Worm (Caenorhabditis elegans) whole organism, young adult: ENCODE measurements around the gene C44B11.4.

Experiments used
- F22D6.2 ChIP-seq: sonication (generic microtip); optimal IDR thresholded peaks from 2 replicates; lab custom pipeline; 2016; ENCODE audit warnings: mild to moderate bottlenecking, missing genetic modification characterization, missing compliant biosample characterization
- F37B4.10 ChIP-seq: fragments of 200-800 bp; sonication (Bioruptor generic); IDR thresholded peaks from 2 replicates; pipeline ENCODE4 v1.3.6; 2022; ENCODE audit warnings: missing genetic modification characterization, missing compliant biosample characterization
- K11D2.4 ChIP-seq: fragments of 200-800 bp; sonication (Bioruptor generic); IDR thresholded peaks from 2 replicates; pipeline ENCODE4 v1.3.6; 2022; ENCODE audit warnings: missing genetic modification reagents, missing genetic modification characterization, missing compliant biosample characterization
- Y56A3A.18 ChIP-seq: fragments of 200-800 bp; sonication (Bioruptor generic); IDR thresholded peaks from 2 replicates; pipeline ENCODE4 v1.3.6; 2022; ENCODE audit warnings: missing genetic modification reagents, missing genetic modification characterization, missing compliant biosample characterization
- Y79H2A.3 ChIP-seq: fragments of 200-800 bp; sonication (Bioruptor generic); conservative IDR thresholded peaks from 2 replicates; pipeline ENCODE4 v1.3.6; 2022; ENCODE audit warnings: missing genetic modification reagents, missing genetic modification characterization, missing compliant biosample characterization
- ZK185.1 ChIP-seq: sonication (generic microtip); optimal IDR thresholded peaks from 2 replicates; lab custom pipeline; 2016; ENCODE audit warnings: mild to moderate bottlenecking, missing genetic modification characterization, missing compliant biosample characterization; ENCODE audit not compliant: poor library complexity, severe bottlenecking
- attf-6 ChIP-seq: fragments of 200-800 bp; sonication (Bioruptor generic); IDR thresholded peaks from 2 replicates; pipeline ENCODE4 v1.3.6; 2022; ENCODE audit warnings: missing genetic modification reagents, missing genetic modification characterization, missing compliant biosample characterization
- ceh-58 ChIP-seq: fragments of 200-800 bp; sonication (Bioruptor generic); IDR thresholded peaks from 2 replicates; pipeline ENCODE4 v1.3.6; 2022; ENCODE audit warnings: missing genetic modification characterization, missing compliant biosample characterization
- ceh-91 ChIP-seq: fragments of 200-800 bp; sonication (Bioruptor generic); IDR thresholded peaks from 2 replicates; pipeline ENCODE4 v1.3.6; 2022; ENCODE audit warnings: missing genetic modification reagents, missing genetic modification characterization, missing compliant biosample characterization
- die-1 ChIP-seq: sonication (generic microtip); optimal IDR thresholded peaks from 2 replicates; lab custom pipeline; 2016; ENCODE audit warnings: missing genotype, mild to moderate bottlenecking, missing genetic modification characterization, missing compliant biosample characterization
- dox-1 ChIP-seq: fragments of 200-800 bp; sonication (Bioruptor generic); IDR thresholded peaks from 2 replicates; pipeline ENCODE4 v1.3.6; 2022; ENCODE audit warnings: missing genetic modification reagents, missing genetic modification characterization, missing compliant biosample characterization
- dpl-1 ChIP-seq: fragments of 150-350 bp; optimal IDR thresholded peaks from 2 replicates; lab custom pipeline; 2014; ENCODE audit warnings: missing biosample characterization, missing genetic modification reagents, missing genetic modification characterization
- egl-18 ChIP-seq: fragments of 200-800 bp; sonication (Bioruptor generic); IDR thresholded peaks from 2 replicates; pipeline ENCODE4 v1.3.6; 2022; ENCODE audit warnings: missing genetic modification reagents, missing genetic modification characterization, missing compliant biosample characterization
- egrh-3 ChIP-seq: fragments of 200-800 bp; sonication (Bioruptor generic); IDR thresholded peaks from 2 replicates; pipeline ENCODE4 v1.3.6; 2022; ENCODE audit warnings: missing genetic modification reagents, missing genetic modification characterization, missing compliant biosample characterization
- gei-17 ChIP-seq: fragments of 200-800 bp; sonication (Bioruptor generic); optimal IDR thresholded peaks from 2 replicates; lab custom pipeline; 2018; ENCODE audit warnings: mild to moderate bottlenecking, missing genetic modification characterization, missing compliant biosample characterization
- hmg-1.2 ChIP-seq: fragments of 200-800 bp; sonication (Bioruptor generic); IDR thresholded peaks from 2 replicates; pipeline ENCODE4 v1.3.6; 2022; ENCODE audit warnings: missing genetic modification reagents, missing genetic modification characterization, missing compliant biosample characterization
- hmg-20 ChIP-seq: fragments of 200-800 bp; sonication (Bioruptor generic); IDR thresholded peaks from 2 replicates; pipeline ENCODE4 v1.3.6; 2022; ENCODE audit warnings: missing genetic modification reagents, missing genetic modification characterization, missing compliant biosample characterization
- hrde-1 ChIP-seq: sonication (generic microtip); optimal IDR thresholded peaks from 2 replicates; lab custom pipeline; 2016; ENCODE audit warnings: missing genetic modification characterization, mild to moderate bottlenecking, missing compliant biosample characterization, moderate library complexity, missing genotype, missing genetic modification reagents, borderline replicate concordance
- lin-54 ChIP-seq: fragments of 200-800 bp; sonication (Bioruptor generic); optimal IDR thresholded peaks from 2 replicates; lab custom pipeline; 2018; ENCODE audit warnings: mild to moderate bottlenecking, missing genetic modification characterization, missing compliant biosample characterization
- madf-6 ChIP-seq: fragments of 200-800 bp; sonication (Bioruptor generic); IDR thresholded peaks from 2 replicates; pipeline ENCODE4 v1.3.6; 2022; ENCODE audit warnings: missing genetic modification reagents, missing genetic modification characterization, missing compliant biosample characterization
- madf-8 ChIP-seq: fragments of 200-800 bp; sonication (Bioruptor generic); conservative IDR thresholded peaks from 2 replicates; pipeline ENCODE4 v1.3.6; 2022; ENCODE audit warnings: missing genetic modification reagents, missing genetic modification characterization, missing compliant biosample characterization
- mcd-1 ChIP-seq: fragments of 200-800 bp; sonication (Bioruptor generic); IDR thresholded peaks from 2 replicates; pipeline ENCODE4 v1.3.6; 2022; ENCODE audit warnings: missing genetic modification reagents, missing genetic modification characterization, missing compliant biosample characterization
- mes-4 ChIP-seq: sonication (generic microtip); optimal IDR thresholded peaks from 2 replicates; lab custom pipeline; 2016; ENCODE audit warnings: missing genotype, missing genetic modification characterization, missing compliant biosample characterization
- nhr-120 ChIP-seq: fragments of 200-800 bp; sonication (Bioruptor generic); IDR thresholded peaks from 2 replicates; pipeline ENCODE4 v1.3.6; 2022; ENCODE audit warnings: missing genetic modification characterization, missing compliant biosample characterization
- pbrm-1 ChIP-seq: fragments of 200-800 bp; sonication (Bioruptor generic); IDR thresholded peaks from 2 replicates; pipeline ENCODE4 v1.3.6; 2022; ENCODE audit warnings: missing genetic modification reagents, missing genetic modification characterization, missing compliant biosample characterization
- pha-4 ChIP-seq: fragments of 150-350 bp; sonication (generic microtip); optimal IDR thresholded peaks from 2 replicates; lab custom pipeline; 2014; ENCODE audit warnings: missing biosample characterization, missing genetic modification reagents, missing genetic modification characterization
- rec-8 ChIP-seq, 2 experiments: sonication (generic microtip); optimal IDR thresholded peaks; 2 replicates each; lab custom pipeline; 2016; ENCODE audit warnings: mild to moderate bottlenecking in 2 of 2, missing genetic modification characterization in 2 of 2, missing genetic modification reagents in 2 of 2, missing genotype in 2 of 2, missing biosample characterization in 1 of 2, missing compliant biosample characterization in 1 of 2, moderate library complexity in 1 of 2
- repo-1 ChIP-seq: sonication (generic microtip); optimal IDR thresholded peaks from 2 replicates; lab custom pipeline; 2017; ENCODE audit warnings: mild to moderate bottlenecking, missing genetic modification characterization, missing compliant biosample characterization
- sdz-38 ChIP-seq: sonication (generic microtip); optimal IDR thresholded peaks from 2 replicates; lab custom pipeline; 2016; ENCODE audit warnings: missing genotype, missing genetic modification characterization, missing compliant biosample characterization
- snpc-1.1 ChIP-seq: sonication (generic microtip); optimal IDR thresholded peaks from 2 replicates; lab custom pipeline; 2017; ENCODE audit warnings: missing genetic modification characterization, mild to moderate bottlenecking, missing compliant biosample characterization, antibody characterized with exemption, moderate library complexity, missing genotype, missing genetic modification reagents; ENCODE audit not compliant: insufficient read depth
- snpc-1.3 ChIP-seq: sonication (generic microtip); optimal IDR thresholded peaks from 2 replicates; lab custom pipeline; 2017; ENCODE audit warnings: missing genetic modification characterization, mild to moderate bottlenecking, missing compliant biosample characterization, antibody characterized with exemption, moderate library complexity, missing genotype, missing genetic modification reagents; ENCODE audit not compliant: insufficient read depth
- tlf-1 ChIP-seq: fragments of 200-800 bp; sonication (Bioruptor generic); optimal IDR thresholded peaks from 2 replicates; lab custom pipeline; 2018; ENCODE audit warnings: mild to moderate bottlenecking, missing genetic modification characterization, missing compliant biosample characterization
- unc-62 ChIP-seq: fragments of 150-350 bp; optimal IDR thresholded peaks from 2 replicates; lab custom pipeline; 2014; ENCODE audit warnings: missing biosample characterization, missing genetic modification reagents, missing genetic modification characterization
- zfh-2 ChIP-seq: fragments of 200-800 bp; sonication (Bioruptor generic); conservative IDR thresholded peaks from 2 replicates; pipeline ENCODE4 v1.3.6; 2022; ENCODE audit warnings: missing genetic modification reagents, missing genetic modification characterization, missing compliant biosample characterization

The C44B11.4 gene

DNA sequence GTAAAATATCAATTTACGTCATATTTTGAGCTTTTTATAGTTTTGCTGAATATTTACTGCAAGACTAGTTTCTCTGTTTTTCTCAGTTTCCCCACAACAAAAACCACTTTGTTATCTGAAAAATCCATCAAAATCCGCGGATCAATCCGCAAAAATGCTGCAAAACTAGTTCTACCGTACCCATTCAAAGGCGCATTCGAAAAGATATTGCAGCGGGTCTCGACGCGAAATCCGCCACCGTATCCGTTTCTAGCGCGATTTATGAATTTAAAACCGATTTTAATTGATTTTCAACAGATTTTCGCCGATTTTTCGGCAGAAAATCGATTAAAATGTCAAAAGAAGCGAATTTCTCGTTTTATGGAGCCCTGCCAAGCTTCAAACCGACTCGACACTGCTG lies 27.8 kb upstream of the C44B11.4 start, which contains the start of gene R148.4 (continued):
- peak; percentile 95 for TF ChIP-seq madf-6 (GFP tag; lab: Robert Waterston, UW)
- peak; percentile 73 for TF ChIP-seq dox-1 (GFP tag; lab: Robert Waterston, UW)
- TF ChIP-seq mcd-1 = peak; percentile 63
- TF ChIP-seq ZK185.1 (tag; lab: Kevin White, UChicago) = no peak
- no peak for TF ChIP-seq mes-4 (tag; lab: Kevin White, UChicago)
- no peak for TF ChIP-seq sdz-38 (tag; lab: Kevin White, UChicago)
- TF ChIP-seq snpc-1.3 (tag; lab: Kevin White, UChicago) = no peak
- peak; percentile 88 for TF ChIP-seq ceh-91 (GFP tag; lab: Robert Waterston, UW)
- peak; percentile 67 for TF ChIP-seq lin-54
- TF ChIP-seq dpl-1 = peak; percentile 51

DNA sequence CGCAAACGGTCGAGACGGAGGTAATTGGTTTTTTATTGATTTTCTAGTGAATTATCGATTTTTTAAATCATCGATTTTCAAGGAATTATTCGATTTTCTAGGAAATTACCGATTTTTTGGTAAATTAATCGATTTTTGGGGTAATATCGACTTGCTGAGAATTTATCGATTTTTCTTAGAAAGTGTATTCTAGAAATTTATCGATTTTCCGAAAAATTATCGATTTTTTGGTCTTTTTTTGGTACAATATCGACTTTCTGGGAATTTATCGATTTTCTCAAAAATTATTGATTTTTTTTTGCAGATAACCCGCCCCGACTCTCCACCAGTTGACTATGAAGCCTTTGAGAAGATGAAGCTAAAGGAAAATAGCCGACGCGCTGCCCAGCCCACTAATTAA lies 27.0 kb upstream of the C44B11.4 start:
- TF ChIP-seq F37B4.10 (GFP tag; lab: Robert Waterston, UW) = no peak
- TF ChIP-seq snpc-1.1 (tag; lab: Kevin White, UChicago) = no peak
- no peak for TF ChIP-seq Y79H2A.3 (GFP tag; lab: Robert Waterston, UW)
- TF ChIP-seq ZK185.1 (tag; lab: Kevin White, UChicago) = no peak
- no peak for TF ChIP-seq unc-62 (GFP tag; lab: Kevin White, UChicago)
- no peak for TF ChIP-seq hmg-1.2 (GFP tag; lab: Robert Waterston, UW)

DNA sequence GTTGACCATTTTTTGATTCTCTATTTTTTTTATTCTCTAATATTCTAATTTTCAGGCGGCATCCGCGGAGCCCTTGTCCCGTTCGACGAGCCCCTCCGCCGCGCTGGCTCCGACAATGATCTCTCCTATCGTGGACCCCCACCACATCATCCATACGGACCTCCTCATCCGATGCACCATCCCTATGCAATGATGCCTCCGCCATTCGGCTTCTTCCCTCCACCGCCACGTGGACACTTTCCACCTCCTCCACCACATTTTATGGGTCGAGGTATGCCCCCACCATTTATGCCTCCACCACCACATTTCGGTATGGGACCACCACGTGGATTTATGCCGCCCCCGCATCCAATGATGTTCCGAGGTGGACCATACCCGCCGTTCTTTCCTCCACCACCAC lies 25.7 kb upstream of the C44B11.4 start:
- TF ChIP-seq zfh-2 (peak; percentile 72), egrh-3 (GFP tag; lab: Robert Waterston, UW) (peak; percentile 24; the same call in 1 of the 2 replicates), mcd-1 (no peak), ceh-58 (GFP tag; lab: Robert Waterston, UW) (0 out of 2 replicates have a peak, but pooled peaks have one; percentile 21)

DNA sequence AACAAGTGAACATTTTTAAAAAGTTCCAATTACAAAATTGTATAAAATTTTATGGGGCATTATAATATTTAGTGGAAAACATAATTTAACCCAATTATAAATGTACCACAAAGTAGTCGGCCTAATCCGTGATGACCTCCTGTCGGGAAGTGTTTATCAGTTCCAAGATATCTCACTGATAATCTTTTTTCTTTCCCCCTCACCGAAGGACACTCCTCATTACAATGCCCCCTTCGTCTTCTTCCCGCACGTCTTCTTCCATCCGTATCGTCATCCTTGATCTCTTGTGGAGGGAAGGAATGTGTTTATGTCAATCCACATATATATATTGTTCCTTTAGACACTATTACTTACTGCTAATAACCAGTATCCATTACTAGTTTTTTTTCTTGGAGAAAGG lies 21.8 kb upstream of the C44B11.4 start, which contains the start of gene R148.5:
TSS of gene R148.5 (plus strand) at position 331 of the 400 bp plus-strand sequence.
- TF ChIP-seq gei-17 (no peak), madf-8 (GFP tag; lab: Robert Waterston, UW) (no peak), attf-6 (GFP tag; lab: Robert Waterston, UW) (no peak), hrde-1 (no peak), dpl-1 (no peak), rec-8 (tag; optimal IDR thresholded peaks at IDR 0.05; lab: Kevin White, UChicago) (no peak), egl-18 (GFP tag; lab: Robert Waterston, UW) (no peak), madf-6 (GFP tag; lab: Robert Waterston, UW) (no peak), F22D6.2 (tag; lab: Kevin White, UChicago) (no peak), hmg-20 (GFP tag; lab: Robert Waterston, UW) (no peak), repo-1 (tag; lab: Kevin White, UChicago) (no peak), nhr-120 (no peak), tlf-1 (GFP tag; lab: Kevin White, UChicago) (no peak), die-1 (tag; lab: Kevin White, UChicago) (no peak), pha-4 (tag; lab: Kevin White, UChicago) (no peak), Y56A3A.18 (no peak), snpc-1.1 (tag; lab: Kevin White, UChicago) (no peak), K11D2.4 (GFP tag; lab: Robert Waterston, UW) (no peak), pbrm-1 (GFP tag; lab: Robert Waterston, UW) (no peak)
